Worm (Caenorhabditis elegans): ENCODE results near the gene aqp-10.
"Not testable (repeated sequence)": the region's sequence is repeated elsewhere in the genome, so short reads cannot be mapped to it uniquely, and the experiment has no call there.

Gene aqp-10

DNA sequence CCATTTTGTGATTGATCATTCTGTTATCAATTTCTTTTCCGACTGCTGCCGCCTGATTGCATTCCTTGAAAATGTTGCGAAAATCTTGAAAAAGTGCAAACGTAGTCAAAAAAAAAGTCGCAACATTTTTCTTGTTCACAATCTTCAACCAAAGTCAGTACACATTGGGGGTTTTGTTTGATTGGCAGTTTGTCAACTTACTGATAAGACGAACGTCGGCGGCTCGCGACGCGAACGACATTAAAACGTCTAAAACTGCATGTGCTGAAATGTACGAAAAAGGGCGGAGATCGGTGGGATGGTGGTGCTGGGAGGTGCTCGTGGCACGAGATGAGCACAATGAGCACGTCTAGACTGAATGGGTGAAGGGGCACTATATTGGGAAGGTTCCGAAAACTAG lies 30.8 kb downstream of the aqp-10 start (continued):
- TF ChIP-seq ceh-44 (GFP tag; IDR thresholded peaks at IDR 0.05) = no peak
- peak; percentile 90 for TF ChIP-seq hlh-11 (tag; optimal IDR thresholded peaks at IDR 0.05)
- no peak for TF ChIP-seq R02D3.7 (tag; optimal IDR thresholded peaks at IDR 0.05)
- peak; percentile 61 for TF ChIP-seq mxl-3 (GFP tag; optimal IDR thresholded peaks at IDR 0.05)
- no peak for TF ChIP-seq F10B5.3 (tag; optimal IDR thresholded peaks at IDR 0.05)
- peak; percentile 49; the same call in 1 of the 2 replicates for TF ChIP-seq lim-7 (GFP tag; IDR thresholded peaks at IDR 0.05)
- peak; percentile 31 for TF ChIP-seq mep-1 (tag; optimal IDR thresholded peaks at IDR 0.05)
- TF ChIP-seq lin-38 (GFP tag; IDR thresholded peaks at IDR 0.05) = peak; percentile 48; the same call in 1 of the 2 replicates
- peak; percentile 62 for TF ChIP-seq nhr-28 (tag; optimal IDR thresholded peaks at IDR 0.05)
- 0 out of 2 replicates have a peak, but pooled peaks have one; percentile 13 for TF ChIP-seq snpc-1.2 (GFP tag; IDR thresholded peaks at IDR 0.05)
- TF ChIP-seq Y105C5A.15 (GFP tag; IDR thresholded peaks at IDR 0.05) = peak; percentile 53; the same call in 1 of the 2 replicates
- no peak for TF ChIP-seq unc-39 (tag; optimal IDR thresholded peaks at IDR 0.05)
- peak; percentile 63 for TF ChIP-seq nhr-102 (tag; optimal IDR thresholded peaks at IDR 0.05)
- TF ChIP-seq nhr-48 (tag; optimal IDR thresholded peaks at IDR 0.05) = peak; percentile 14
- TF ChIP-seq aha-1 (tag) = peak; percentile 90
- peak; percentile 73 for TF ChIP-seq hlh-30 (tag; optimal IDR thresholded peaks at IDR 0.05; ENCODE audit: insufficient read depth)
- no peak for TF ChIP-seq madf-5 (GFP tag; IDR thresholded peaks at IDR 0.05)
- TF ChIP-seq zfp-3 (GFP tag; conservative IDR thresholded peaks at IDR 0.05) = 0 out of 2 replicates have a peak, but pooled peaks have one; percentile 25
- peak; percentile 65 for TF ChIP-seq ama-1 (optimal IDR thresholded peaks at IDR 0.05)
- TF ChIP-seq F37D6.2 (tag; optimal IDR thresholded peaks at IDR 0.05) = no peak
- no peak for TF ChIP-seq ces-1 (GFP tag; optimal IDR thresholded peaks at IDR 0.05)
- no peak for TF ChIP-seq lin-15B (tag; optimal IDR thresholded peaks at IDR 0.05)
- TF ChIP-seq pqm-1 (tag; optimal IDR thresholded peaks at IDR 0.05) = peak; percentile 86
- TF ChIP-seq lsy-2 (tag; optimal IDR thresholded peaks at IDR 0.05) = peak; percentile 26 to 57
- TF ChIP-seq mxl-2 (GFP tag; conservative IDR thresholded peaks at IDR 0.05) = 0 out of 2 replicates have a peak, but pooled peaks have one; percentile 2
- peak; percentile 61; the same call in 1 of the 2 replicates for TF ChIP-seq egl-43 (GFP tag; IDR thresholded peaks at IDR 0.05)
- 0 out of 2 replicates have a peak, but pooled peaks have one; percentile 21 for TF ChIP-seq madf-9 (GFP tag; conservative IDR thresholded peaks at IDR 0.05)
- no peak for TF ChIP-seq daf-12 (tag; optimal IDR thresholded peaks at IDR 0.05)
- TF ChIP-seq lin-1 (GFP tag; IDR thresholded peaks at IDR 0.05) = peak; percentile 83; the same call in 1 of the 2 replicates
- TF ChIP-seq nhr-77 (tag; optimal IDR thresholded peaks at IDR 0.05) = peak; percentile 87
- TF ChIP-seq arid-1 (GFP tag; conservative IDR thresholded peaks at IDR 0.05) = 0 out of 2 replicates have a peak, but pooled peaks have one; percentile 7
- no peak for TF ChIP-seq sdz-12 (GFP tag; optimal IDR thresholded peaks at IDR 0.05)

DNA sequence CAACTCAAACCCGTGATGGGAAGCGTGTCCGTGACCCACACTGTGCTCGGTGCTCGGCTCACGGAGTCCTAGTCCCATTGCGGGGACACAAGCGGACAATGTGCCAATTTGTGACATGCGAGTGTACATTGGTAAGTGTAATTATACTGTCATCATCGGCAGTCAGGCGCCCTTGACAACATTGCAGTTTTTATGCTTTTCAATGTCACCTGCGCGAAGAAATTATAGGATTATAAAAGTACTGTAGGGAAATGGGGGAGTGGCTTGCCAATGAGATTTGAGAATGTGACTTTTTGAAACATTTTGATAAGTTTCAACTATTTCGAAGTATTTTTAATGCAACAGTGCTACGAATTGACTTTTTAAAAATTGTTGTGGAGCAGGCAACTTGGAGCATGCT lies 33.9 kb downstream of the aqp-10 start:
- TF ChIP-seq egl-27 (tag; optimal IDR thresholded peaks at IDR 0.05) = no peak
- TF ChIP-seq aha-1 (tag) = peak; percentile 95
- peak in 1 of 2 experiments; percentile 4 for TF ChIP-seq lsy-2 (tag; optimal IDR thresholded peaks at IDR 0.05)

DNA sequence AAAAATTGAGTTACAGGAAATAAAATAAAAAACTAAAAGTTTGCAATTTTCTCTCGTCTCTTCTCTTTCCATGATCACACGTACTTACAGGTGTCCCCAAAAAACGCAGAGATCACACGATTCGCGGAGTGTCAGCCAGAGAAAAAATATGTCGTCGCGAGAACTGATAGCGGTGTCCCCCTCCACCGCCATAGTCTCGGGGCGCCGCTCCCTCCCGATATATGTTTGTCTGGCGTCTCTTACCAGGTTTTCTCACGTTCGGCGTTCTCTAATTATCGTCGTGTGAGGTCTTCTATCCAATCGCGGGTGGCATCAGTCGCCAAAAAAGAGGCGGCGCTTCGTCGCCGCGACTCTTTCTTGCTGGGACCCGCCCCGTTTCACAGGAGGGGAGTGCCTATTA lies 37.8 kb downstream of the aqp-10 start, which contains the start of gene mab-3:
Gene mab-3, plus strand, starts transcription at position 328 of the 400 bp plus-strand sequence.
- TF ChIP-seq dmd-6 (GFP tag; IDR thresholded peaks at IDR 0.05) = peak; percentile 59
- peak; percentile 51 for TF ChIP-seq hlh-11 (tag; optimal IDR thresholded peaks at IDR 0.05)
- TF ChIP-seq pha-4 (GFP tag; IDR thresholded peaks at IDR 0.05) = peak; percentile 17; the same call in 1 of the 2 replicates
- TF ChIP-seq pha-4 (tag; optimal IDR thresholded peaks at IDR 0.05) = not testable (repeated sequence)
- 0 out of 2 replicates have a peak, but pooled peaks have one; percentile 41 for TF ChIP-seq hmg-1.1 (GFP tag; IDR thresholded peaks at IDR 0.05)
- 0 out of 2 replicates have a peak, but pooled peaks have one; percentile 15 for TF ChIP-seq egl-43 (GFP tag; IDR thresholded peaks at IDR 0.05)
- TF ChIP-seq php-3 (GFP tag; IDR thresholded peaks at IDR 0.05) = peak; percentile 70
- TF ChIP-seq tra-1 (GFP tag; IDR thresholded peaks at IDR 0.05) = peak; percentile 98
- TF ChIP-seq ceh-20 (GFP tag; IDR thresholded peaks at IDR 0.05) = 0 out of 2 replicates have a peak, but pooled peaks have one; percentile 13
- TF ChIP-seq set-16 (GFP tag; IDR thresholded peaks at IDR 0.05) = peak; percentile 67
- 0 out of 2 replicates have a peak, but pooled peaks have one; percentile 18 for TF ChIP-seq arid-1 (GFP tag; conservative IDR thresholded peaks at IDR 0.05)
- 0 out of 2 replicates have a peak, but pooled peaks have one; percentile 46 for TF ChIP-seq lin-1 (GFP tag; IDR thresholded peaks at IDR 0.05)
